Worm (Caenorhabditis elegans) whole organism, late embryonic: Measurements from ENCODE around the gene gpx-4.

Experiments used
- C08G9.2 ChIP-seq: sonication (generic microtip); optimal IDR thresholded peaks from 2 replicates; lab custom pipeline; 2016; ENCODE audit warnings: mild to moderate bottlenecking, missing genetic modification characterization, moderate library complexity, missing compliant biosample characterization
- K09A11.1 ChIP-seq: sonication (generic microtip); optimal IDR thresholded peaks from 2 replicates; lab custom pipeline; 2017; ENCODE audit warnings: antibody characterized with exemption, mild to moderate bottlenecking, missing genetic modification characterization, missing compliant biosample characterization; ENCODE audit not compliant: insufficient read depth
- Y22D7AL.16 ChIP-seq: sonication (generic microtip); optimal IDR thresholded peaks from 2 replicates; lab custom pipeline; 2016; ENCODE audit warnings: missing genetic modification characterization, missing compliant biosample characterization
- ceh-14 ChIP-seq: sonication (generic microtip); optimal IDR thresholded peaks from 2 replicates; lab custom pipeline; 2016; ENCODE audit warnings: missing genotype, missing genetic modification characterization, missing compliant biosample characterization
- ceh-18 ChIP-seq: sonication (generic microtip); optimal IDR thresholded peaks from 2 replicates; lab custom pipeline; 2016; ENCODE audit warnings: missing genetic modification characterization, missing compliant biosample characterization
- ceh-24 ChIP-seq: sonication (generic microtip); optimal IDR thresholded peaks from 2 replicates; lab custom pipeline; 2016; ENCODE audit warnings: mild to moderate bottlenecking, missing genetic modification characterization, missing compliant biosample characterization
- ceh-30 ChIP-seq: fragments of 150-350 bp; optimal IDR thresholded peaks from 2 replicates; lab custom pipeline; 2014; ENCODE audit warnings: missing biosample characterization, missing genetic modification characterization
- ceh-31 ChIP-seq: sonication (generic microtip); optimal IDR thresholded peaks from 2 replicates; lab custom pipeline; 2016; ENCODE audit warnings: missing genetic modification characterization, missing compliant biosample characterization
- ceh-34 ChIP-seq: sonication (generic microtip); optimal IDR thresholded peaks from 2 replicates; lab custom pipeline; 2016; ENCODE audit warnings: mild to moderate bottlenecking, missing genetic modification characterization, missing compliant biosample characterization
- ceh-45 ChIP-seq: fragments of 200-800 bp; sonication (Bioruptor generic); IDR thresholded peaks from 2 replicates; pipeline ENCODE4 v1.3.6; 2022; ENCODE audit warnings: missing genetic modification reagents, missing genetic modification characterization, missing compliant biosample characterization
- ceh-48 ChIP-seq: sonication (generic microtip); optimal IDR thresholded peaks from 2 replicates; lab custom pipeline; 2016; ENCODE audit warnings: missing genetic modification characterization, inconsistent platforms, missing compliant biosample characterization
- ceh-6 ChIP-seq: fragments of 200-800 bp; sonication (Bioruptor generic); optimal IDR thresholded peaks from 2 replicates; lab custom pipeline; 2018; ENCODE audit warnings: mild to moderate bottlenecking, missing genetic modification characterization, missing compliant biosample characterization
- ceh-9 ChIP-seq: sonication (generic microtip); optimal IDR thresholded peaks from 2 replicates; lab custom pipeline; 2016; ENCODE audit warnings: mild to moderate bottlenecking, missing genetic modification characterization, inconsistent platforms, missing compliant biosample characterization
- elt-2 ChIP-seq: sonication (generic microtip); optimal IDR thresholded peaks from 2 replicates; lab custom pipeline; 2016; ENCODE audit warnings: missing genetic modification reagents, missing genetic modification characterization, missing compliant biosample characterization
- elt-4 ChIP-seq: sonication (generic microtip); optimal IDR thresholded peaks from 2 replicates; lab custom pipeline; 2016; ENCODE audit warnings: missing genetic modification characterization, missing compliant biosample characterization
- eyg-1 ChIP-seq: sonication (generic microtip); optimal IDR thresholded peaks from 2 replicates; lab custom pipeline; 2016; ENCODE audit warnings: missing genotype, missing genetic modification characterization, missing compliant biosample characterization
- fax-1 ChIP-seq: sonication (generic microtip); optimal IDR thresholded peaks from 2 replicates; lab custom pipeline; 2016; ENCODE audit warnings: missing genotype, missing genetic modification characterization, missing compliant biosample characterization
- fkh-6 ChIP-seq: sonication (generic microtip); optimal IDR thresholded peaks from 2 replicates; lab custom pipeline; 2016; ENCODE audit warnings: missing genetic modification characterization, missing compliant biosample characterization
- gmeb-2 ChIP-seq: sonication (generic microtip); optimal IDR thresholded peaks from 2 replicates; lab custom pipeline; 2016; ENCODE audit warnings: missing genetic modification characterization, inconsistent platforms, missing compliant biosample characterization
- hlh-15 ChIP-seq: sonication (generic microtip); optimal IDR thresholded peaks from 2 replicates; lab custom pipeline; 2016; ENCODE audit warnings: missing genetic modification characterization, missing compliant biosample characterization
- hlh-30 ChIP-seq: sonication (generic microtip); optimal IDR thresholded peaks from 2 replicates; lab custom pipeline; 2017; ENCODE audit warnings: antibody characterized with exemption, missing genetic modification characterization, missing compliant biosample characterization; ENCODE audit not compliant: insufficient read depth
- hlh-6 ChIP-seq: sonication (generic microtip); optimal IDR thresholded peaks from 2 replicates; lab custom pipeline; 2016; ENCODE audit warnings: missing genotype, missing genetic modification characterization, missing compliant biosample characterization
- hlh-8 ChIP-seq: sonication (generic microtip); optimal IDR thresholded peaks from 2 replicates; lab custom pipeline; 2016; ENCODE audit warnings: missing genotype, missing genetic modification characterization, missing compliant biosample characterization
- lim-6 ChIP-seq: sonication (generic microtip); optimal IDR thresholded peaks from 2 replicates; lab custom pipeline; 2016; ENCODE audit warnings: missing genetic modification characterization, missing compliant biosample characterization
- lin-11 ChIP-seq: fragments of 200-800 bp; sonication (Bioruptor generic); optimal IDR thresholded peaks from 2 replicates; lab custom pipeline; 2018; ENCODE audit warnings: mild to moderate bottlenecking, missing genetic modification characterization, missing compliant biosample characterization
- nfya-1 ChIP-seq: sonication (generic microtip); optimal IDR thresholded peaks from 2 replicates; lab custom pipeline; 2017; ENCODE audit warnings: missing genetic modification characterization, mild to moderate bottlenecking, missing compliant biosample characterization, antibody characterized with exemption, moderate library complexity
- nhr-11 ChIP-seq: fragments of 150-350 bp; optimal IDR thresholded peaks from 2 replicates; lab custom pipeline; 2014; ENCODE audit warnings: missing biosample characterization, missing genetic modification characterization
- odd-2 ChIP-seq: sonication (generic microtip); optimal IDR thresholded peaks from 2 replicates; lab custom pipeline; 2017; ENCODE audit warnings: antibody characterized with exemption, mild to moderate bottlenecking, missing genetic modification characterization, missing compliant biosample characterization
- pag-3 ChIP-seq: sonication (generic microtip); optimal IDR thresholded peaks from 2 replicates; lab custom pipeline; 2016; ENCODE audit warnings: missing compliant biosample characterization, missing genetic modification characterization, borderline replicate concordance
- pat-9 ChIP-seq: fragments of 200-800 bp; sonication (Bioruptor generic); optimal IDR thresholded peaks from 2 replicates; lab custom pipeline; 2018; ENCODE audit warnings: mild to moderate bottlenecking, missing genetic modification characterization, moderate library complexity, missing compliant biosample characterization
- pha-4 ChIP-seq: fragments of 150-350 bp; optimal IDR thresholded peaks from 2 replicates; lab custom pipeline; 2018; ENCODE audit warnings: missing biosample characterization, missing genetic modification reagents, missing genetic modification characterization
- pros-1 ChIP-seq: fragments of 150-350 bp; optimal IDR thresholded peaks from 2 replicates; lab custom pipeline; 2014; ENCODE audit warnings: missing biosample characterization, missing genetic modification reagents, missing genetic modification characterization
- ref-2 ChIP-seq: sonication (generic microtip); optimal IDR thresholded peaks from 2 replicates; lab custom pipeline; 2016; ENCODE audit warnings: missing genetic modification characterization, missing compliant biosample characterization
- rnt-1 ChIP-seq: sonication (generic microtip); optimal IDR thresholded peaks from 2 replicates; lab custom pipeline; 2016; ENCODE audit warnings: missing genetic modification characterization, missing compliant biosample characterization
- sdc-2 ChIP-seq: sonication (generic microtip); optimal IDR thresholded peaks from 2 replicates; lab custom pipeline; 2016; ENCODE audit warnings: missing genotype, missing genetic modification characterization, missing compliant biosample characterization
- tbx-2 ChIP-seq: sonication (generic microtip); optimal IDR thresholded peaks from 2 replicates; lab custom pipeline; 2016; ENCODE audit warnings: missing genetic modification characterization, missing compliant biosample characterization
- tbx-7 ChIP-seq: sonication (generic microtip); optimal IDR thresholded peaks from 2 replicates; lab custom pipeline; 2016; ENCODE audit warnings: missing genotype, missing genetic modification characterization, missing compliant biosample characterization
- ttx-3 ChIP-seq: sonication (generic microtip); optimal IDR thresholded peaks from 2 replicates; lab custom pipeline; 2016; ENCODE audit warnings: missing genetic modification reagents, missing genetic modification characterization, missing compliant biosample characterization
- unc-3 ChIP-seq, 2 experiments: fragments of 200-800 bp in 1 of 2; sonication (Bioruptor generic) in 1 of 2; sonication (generic microtip) in 1 of 2; conservative IDR thresholded peaks in 1 of 2; optimal IDR thresholded peaks in 1 of 2; 2 replicates each; pipeline versions ENCODE4 v1.3.6 to Lab custom; 2016 to 2022; ENCODE audit warnings: missing compliant biosample characterization in 2 of 2, missing genetic modification characterization in 2 of 2, missing genetic modification reagents in 1 of 2
- unc-42 ChIP-seq: sonication (generic microtip); optimal IDR thresholded peaks from 2 replicates; lab custom pipeline; 2016; ENCODE audit warnings: missing genotype, missing genetic modification characterization, missing compliant biosample characterization
- unc-55 ChIP-seq: sonication (generic microtip); optimal IDR thresholded peaks from 2 replicates; lab custom pipeline; 2017; ENCODE audit warnings: missing biosample characterization, missing genetic modification reagents, missing genetic modification characterization
- unc-86 ChIP-seq: sonication (generic microtip); optimal IDR thresholded peaks from 2 replicates; lab custom pipeline; 2016; ENCODE audit warnings: missing genetic modification characterization, missing compliant biosample characterization
- ztf-16 ChIP-seq: sonication (generic microtip); optimal IDR thresholded peaks from 2 replicates; lab custom pipeline; 2017; ENCODE audit warnings: missing genetic modification characterization, missing compliant biosample characterization

The gpx-4 gene

ce11 chrIV:2642673-2643072, 32.1 kb downstream of the gpx-4 start, which contains the start of gene ric-8:
ric-8 (plus strand) TSS chrIV:2642973.
- TF ChIP-seq ceh-6 (GFP tag; lab: Kevin White, UChicago) (no peak), nhr-11 (tag; lab: Kevin White, UChicago) (no peak), unc-55 (no peak), gmeb-2 (tag; lab: Kevin White, UChicago) (no peak), tbx-2 (no peak), sdc-2 (tag; lab: Kevin White, UChicago) (no peak), ceh-34 (tag; lab: Kevin White, UChicago) (no peak), ceh-24 (tag; lab: Kevin White, UChicago) (no peak), pag-3 (tag; lab: Kevin White, UChicago) (no peak), ceh-48 (tag; lab: Kevin White, UChicago) (no peak), lim-6 (no peak), fax-1 (no peak), elt-4 (tag; lab: Kevin White, UChicago) (no peak), hlh-15 (tag; lab: Kevin White, UChicago) (no peak), ceh-31 (no peak), nfya-1 (no peak), K09A11.1 (tag; lab: Kevin White, UChicago) (no peak), C08G9.2 (tag; lab: Kevin White, UChicago) (no peak), unc-3 (GFP tag; conservative IDR thresholded peaks at IDR 0.05; lab: Robert Waterston, UW) (no peak), unc-3 (tag; optimal IDR thresholded peaks at IDR 0.05; lab: Kevin White, UChicago) (no peak), unc-42 (tag; lab: Kevin White, UChicago) (no peak)
- TF ChIP-seq, all 69 proteins: peak for 0

DNA sequence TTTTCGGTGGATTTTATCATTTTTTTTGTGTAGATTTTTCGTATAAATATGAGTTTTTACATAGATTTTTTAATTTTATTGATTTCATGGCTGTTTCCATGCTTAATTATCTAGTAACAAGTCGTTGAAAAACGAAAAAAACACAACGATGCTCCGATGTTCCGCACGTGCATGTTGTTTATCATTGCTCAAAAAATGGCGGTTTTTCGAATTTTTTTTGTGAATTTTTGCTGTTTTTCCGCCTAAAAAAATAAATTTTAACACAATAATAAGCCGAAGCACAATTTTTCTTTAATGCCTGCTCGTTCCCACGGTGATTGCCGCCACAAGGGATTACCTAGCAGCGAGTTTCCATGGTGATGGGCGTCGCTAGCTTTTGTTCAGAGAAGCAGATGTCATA, 32.8 kb downstream of the gpx-4 start:
- TF ChIP-seq tbx-2, result no peak
- no peak for TF ChIP-seq ceh-9
- no peak for TF ChIP-seq ttx-3 (tag; lab: Kevin White, UChicago)
- TF ChIP-seq hlh-30 (tag; lab: Kevin White, UChicago), result no peak
- TF ChIP-seq fkh-6 (tag; lab: Kevin White, UChicago), result no peak
- no peak for TF ChIP-seq pat-9 (tag; lab: Kevin White, UChicago)
- TF ChIP-seq ref-2 (tag; lab: Kevin White, UChicago), result no peak
- no peak for TF ChIP-seq nhr-11 (tag; lab: Kevin White, UChicago)
- no peak for TF ChIP-seq ztf-16 (tag; lab: Kevin White, UChicago)
- no peak for TF ChIP-seq pros-1 (tag; lab: Kevin White, UChicago)
- TF ChIP-seq ceh-18 (tag; lab: Kevin White, UChicago), result no peak
- TF ChIP-seq ceh-6 (GFP tag; lab: Kevin White, UChicago), result no peak
- no peak for TF ChIP-seq gmeb-2 (tag; lab: Kevin White, UChicago)
- TF ChIP-seq unc-86 (tag; lab: Kevin White, UChicago), result no peak
- TF ChIP-seq, all 69 proteins: peak for 0

ce11 chrIV:2640950-2641349, 33.9 kb downstream of the gpx-4 start, which contains the start of the genes mdf-2 and nduv-3:
mdf-2 (minus strand) TSS chrIV:2641125.
nduv-3 (plus strand) TSS chrIV:2641310.
- TF ChIP-seq ceh-48 (tag; lab: Kevin White, UChicago) (peak; percentile 93), gmeb-2 (tag; lab: Kevin White, UChicago) (no peak), unc-42 (tag; lab: Kevin White, UChicago) (peak; percentile 44), nfya-1 (peak; percentile 49), ceh-45 (GFP tag; lab: Robert Waterston, UW) (no peak), tbx-2 (peak; percentile 11), ceh-14 (tag; lab: Kevin White, UChicago) (peak; percentile 41), unc-55 (peak; percentile 47)

DNA sequence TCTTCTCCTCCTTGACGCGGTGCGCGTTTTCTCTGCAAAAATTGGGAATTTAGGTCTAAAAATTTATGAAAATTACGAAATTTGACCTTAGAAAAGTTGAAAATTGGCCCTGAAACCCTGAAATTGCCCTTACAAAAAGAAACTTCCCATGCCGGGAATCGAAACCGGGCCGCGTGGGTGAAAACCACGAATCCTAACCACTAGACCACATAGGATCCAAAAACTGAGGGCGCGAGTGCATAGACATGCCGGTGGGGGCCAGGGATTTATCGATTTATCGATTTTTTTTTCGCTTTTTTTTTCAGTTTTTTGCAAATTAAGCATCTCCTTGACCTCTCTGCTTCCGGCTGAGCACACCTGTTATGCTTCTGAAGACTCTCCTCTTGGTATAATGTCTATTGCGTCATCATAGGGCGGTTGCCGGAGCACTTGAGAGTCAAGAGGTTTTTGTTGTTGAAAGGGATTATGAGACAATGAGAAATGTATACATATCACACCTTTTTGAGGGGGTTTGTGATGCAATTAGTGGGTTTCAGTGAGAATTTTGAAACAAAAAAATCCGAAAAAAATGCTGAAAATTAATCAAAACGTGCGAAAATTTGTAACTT, 35.0 kb downstream of the gpx-4 start:
- no peak for TF ChIP-seq nhr-11 (tag; lab: Kevin White, UChicago)
- no peak for TF ChIP-seq nfya-1
- no peak for TF ChIP-seq pha-4 (tag; lab: Kevin White, UChicago)
- no peak for TF ChIP-seq tbx-7 (tag; lab: Kevin White, UChicago)
- TF ChIP-seq elt-2, result peak; percentile 40
- TF ChIP-seq eyg-1 (tag; lab: Kevin White, UChicago), result no peak
- TF ChIP-seq Y22D7AL.16 (tag; lab: Kevin White, UChicago), result peak; percentile 59
- TF ChIP-seq elt-4 (tag; lab: Kevin White, UChicago), result no peak
- peak; percentile 54 for TF ChIP-seq lin-11 (tag; lab: Kevin White, UChicago)
- no peak for TF ChIP-seq hlh-6 (tag; lab: Kevin White, UChicago)
- no peak for TF ChIP-seq lim-6
- no peak for TF ChIP-seq odd-2 (tag; lab: Kevin White, UChicago)
- TF ChIP-seq ceh-31, result peak; percentile 4
- no peak for TF ChIP-seq hlh-30 (tag; lab: Kevin White, UChicago)
- TF ChIP-seq hlh-8 (tag; lab: Kevin White, UChicago), result no peak
- no peak for TF ChIP-seq pros-1 (tag; lab: Kevin White, UChicago)
- TF ChIP-seq rnt-1, result peak; percentile 11
- peak; percentile 92 for TF ChIP-seq ceh-48 (tag; lab: Kevin White, UChicago)
- TF ChIP-seq ceh-30, result no peak
- peak; percentile 36 for TF ChIP-seq C08G9.2 (tag; lab: Kevin White, UChicago)
- peak; percentile 43 for TF ChIP-seq unc-86 (tag; lab: Kevin White, UChicago)
